Worm (Caenorhabditis elegans) whole organism, L4 larva: ENCODE results near the gene mlh-1.

Experiments
- aha-1 ChIP-seq: fragments of 150-350 bp; peaks from one replicate; lab custom pipeline; 2014; ENCODE audit warnings: missing biosample characterization, missing genetic modification characterization
- aly-2 ChIP-seq: sonication (generic microtip); optimal IDR thresholded peaks from 2 replicates; lab custom pipeline; 2018; ENCODE audit warnings: missing biosample characterization, missing genetic modification characterization
- arid-1 ChIP-seq: fragments of 200-800 bp; sonication (Bioruptor generic); conservative IDR thresholded peaks from 2 replicates; pipeline ENCODE4 v1.3.6; 2022; ENCODE audit warnings: missing genetic modification reagents, missing genetic modification characterization, missing compliant biosample characterization
- attf-4 ChIP-seq: sonication (generic microtip); optimal IDR thresholded peaks from 3 replicates; lab custom pipeline; 2017; ENCODE audit warnings: missing biosample characterization, missing genetic modification characterization
- ceh-82 ChIP-seq: sonication (generic microtip); optimal IDR thresholded peaks from 2 replicates; lab custom pipeline; 2017; ENCODE audit warnings: missing biosample characterization, missing genetic modification characterization
- ces-1 ChIP-seq: fragments of 150-350 bp; sonication (generic microtip); optimal IDR thresholded peaks from 4 replicates; lab custom pipeline; 2014; ENCODE audit warnings: missing biosample characterization, missing genetic modification reagents, missing genetic modification characterization
- ctbp-1 ChIP-seq: fragments of 200-800 bp; sonication (Bioruptor generic); IDR thresholded peaks from 2 replicates; pipeline ENCODE4 v1.3.6; 2022; ENCODE audit warnings: missing genetic modification reagents, missing genetic modification characterization, missing compliant biosample characterization
- daf-16 ChIP-seq, 3 experiments: sonication (generic microtip); optimal IDR thresholded peaks; 2 replicates each; lab custom pipeline; 2016 to 2017; ENCODE audit warnings: missing genetic modification characterization in 3 of 3, missing genetic modification reagents in 3 of 3, mild to moderate bottlenecking in 2 of 3, missing compliant biosample characterization in 2 of 3, missing biosample characterization in 1 of 3, moderate library complexity in 1 of 3
- dmd-6 ChIP-seq: fragments of 200-800 bp; sonication (Bioruptor generic); IDR thresholded peaks from 2 replicates; pipeline ENCODE4 v1.3.6; 2022; ENCODE audit warnings: missing genetic modification reagents, missing genetic modification characterization, missing compliant biosample characterization
- dmd-8 ChIP-seq: fragments of 200-800 bp; sonication (Bioruptor generic); IDR thresholded peaks from 2 replicates; pipeline ENCODE4 v1.3.6; 2022; ENCODE audit warnings: missing genetic modification characterization, missing compliant biosample characterization
- dve-1 ChIP-seq: sonication (generic microtip); optimal IDR thresholded peaks from 2 replicates; lab custom pipeline; 2017; ENCODE audit warnings: antibody characterized with exemption, mild to moderate bottlenecking, missing genetic modification characterization, missing compliant biosample characterization; ENCODE audit not compliant: insufficient read depth
- egl-43 ChIP-seq: fragments of 200-800 bp; sonication (Bioruptor generic); IDR thresholded peaks from 2 replicates; pipeline ENCODE4 v1.3.6; 2022; ENCODE audit warnings: missing genetic modification reagents, missing genetic modification characterization, missing compliant biosample characterization
- fkh-10 ChIP-seq: fragments of 150-350 bp; optimal IDR thresholded peaks from 2 replicates; lab custom pipeline; 2014; ENCODE audit warnings: missing biosample characterization, missing genetic modification reagents, missing genetic modification characterization
- hlh-11 ChIP-seq: fragments of 200-800 bp; sonication (Bioruptor generic); optimal IDR thresholded peaks from 2 replicates; lab custom pipeline; 2018; ENCODE audit warnings: mild to moderate bottlenecking, missing genetic modification characterization, missing compliant biosample characterization
- hmg-1.1 ChIP-seq: fragments of 200-800 bp; sonication (Bioruptor generic); IDR thresholded peaks from 2 replicates; pipeline ENCODE4 v1.3.6; 2022; ENCODE audit warnings: missing genetic modification reagents, missing genetic modification characterization, missing compliant biosample characterization
- lin-13 ChIP-seq: fragments of 150-350 bp; optimal IDR thresholded peaks from 2 replicates; lab custom pipeline; 2014; ENCODE audit warnings: missing biosample characterization, missing genetic modification reagents, missing genetic modification characterization
- lin-15B ChIP-seq: fragments of 150-350 bp; sonication (generic microtip); optimal IDR thresholded peaks from 3 replicates; lab custom pipeline; 2014; ENCODE audit warnings: missing biosample characterization, missing genetic modification characterization
- lin-29 ChIP-seq: fragments of 200-800 bp; sonication (Bioruptor generic); IDR thresholded peaks from 2 replicates; pipeline ENCODE4 v1.3.6; 2022; ENCODE audit warnings: missing genetic modification reagents, missing genetic modification characterization, missing compliant biosample characterization
- madf-9 ChIP-seq: fragments of 200-800 bp; sonication (Bioruptor generic); conservative IDR thresholded peaks from 2 replicates; pipeline ENCODE4 v1.3.6; 2022; ENCODE audit warnings: missing genetic modification reagents, missing genetic modification characterization, missing compliant biosample characterization
- mes-2 ChIP-seq: sonication (generic microtip); optimal IDR thresholded peaks from 2 replicates; lab custom pipeline; 2016; ENCODE audit warnings: missing genotype, mild to moderate bottlenecking, missing genetic modification characterization, missing compliant biosample characterization; ENCODE audit not compliant: poor library complexity, severe bottlenecking
- nhr-10 ChIP-seq: fragments of 150-350 bp; optimal IDR thresholded peaks from 2 replicates; lab custom pipeline; 2014; ENCODE audit warnings: missing biosample characterization, missing genetic modification characterization
- nhr-237 ChIP-seq: sonication (generic microtip); optimal IDR thresholded peaks from 2 replicates; lab custom pipeline; 2017; ENCODE audit warnings: missing biosample characterization, missing genetic modification characterization
- nhr-25 ChIP-seq: sonication (generic microtip); optimal IDR thresholded peaks from 2 replicates; lab custom pipeline; 2017; ENCODE audit warnings: missing genetic modification characterization, mild to moderate bottlenecking, missing compliant biosample characterization, antibody characterized with exemption, moderate library complexity, borderline replicate concordance; ENCODE audit not compliant: insufficient read depth
- nhr-28 ChIP-seq: fragments of 150-350 bp; optimal IDR thresholded peaks from 2 replicates; lab custom pipeline; 2014; ENCODE audit warnings: missing biosample characterization, missing genetic modification characterization
- nhr-48 ChIP-seq: sonication (generic microtip); optimal IDR thresholded peaks from 2 replicates; lab custom pipeline; 2016; ENCODE audit warnings: mild to moderate bottlenecking, missing genetic modification characterization, missing compliant biosample characterization
- nhr-6 ChIP-seq: fragments of 150-350 bp; optimal IDR thresholded peaks from 2 replicates; lab custom pipeline; 2014; ENCODE audit warnings: missing biosample characterization, missing genetic modification characterization
- php-3 ChIP-seq: fragments of 200-800 bp; sonication (Bioruptor generic); IDR thresholded peaks from 2 replicates; pipeline ENCODE4 v1.3.6; 2022; ENCODE audit warnings: missing genetic modification reagents, missing genetic modification characterization, missing compliant biosample characterization
- pqm-1 ChIP-seq: sonication (generic microtip); optimal IDR thresholded peaks from 2 replicates; lab custom pipeline; 2017; ENCODE audit warnings: missing biosample characterization, missing genetic modification characterization
- snpc-1.2 ChIP-seq: fragments of 200-800 bp; sonication (Bioruptor generic); IDR thresholded peaks from 2 replicates; pipeline ENCODE4 v1.3.6; 2022; ENCODE audit warnings: missing genetic modification reagents, missing genetic modification characterization, missing compliant biosample characterization
- snpc-4 ChIP-seq: fragments of 150-350 bp; optimal IDR thresholded peaks from 2 replicates; lab custom pipeline; 2014; ENCODE audit warnings: missing biosample characterization, missing genetic modification characterization
- unc-130 ChIP-seq: sonication (generic microtip); optimal IDR thresholded peaks from 2 replicates; lab custom pipeline; 2016; ENCODE audit warnings: missing genetic modification reagents, missing genetic modification characterization, missing compliant biosample characterization
- unc-62 ChIP-seq, 3 experiments: fragments of 150-350 bp in 1 of 3; sonication (generic microtip); optimal IDR thresholded peaks in 2 of 3; peaks in 1 of 3; 1 replicate in 1 of 3; 2 replicates in 2 of 3; lab custom pipeline; 2014 to 2017; ENCODE audit warnings: missing biosample characterization in 3 of 3, missing genetic modification characterization in 3 of 3, missing genetic modification reagents in 3 of 3, missing genotype in 1 of 3
- zag-1 ChIP-seq: fragments of 150-350 bp; optimal IDR thresholded peaks from 2 replicates; lab custom pipeline; 2014; ENCODE audit warnings: missing biosample characterization, missing genetic modification characterization
- zfp-3 ChIP-seq: fragments of 200-800 bp; sonication (Bioruptor generic); conservative IDR thresholded peaks from 2 replicates; pipeline ENCODE4 v1.3.6; 2022; ENCODE audit warnings: missing genetic modification reagents, missing genetic modification characterization, missing compliant biosample characterization
- ztf-11 ChIP-seq: fragments of 150-350 bp; optimal IDR thresholded peaks from 2 replicates; lab custom pipeline; 2014; ENCODE audit warnings: missing biosample characterization, missing genetic modification characterization

The mlh-1 gene

DNA sequence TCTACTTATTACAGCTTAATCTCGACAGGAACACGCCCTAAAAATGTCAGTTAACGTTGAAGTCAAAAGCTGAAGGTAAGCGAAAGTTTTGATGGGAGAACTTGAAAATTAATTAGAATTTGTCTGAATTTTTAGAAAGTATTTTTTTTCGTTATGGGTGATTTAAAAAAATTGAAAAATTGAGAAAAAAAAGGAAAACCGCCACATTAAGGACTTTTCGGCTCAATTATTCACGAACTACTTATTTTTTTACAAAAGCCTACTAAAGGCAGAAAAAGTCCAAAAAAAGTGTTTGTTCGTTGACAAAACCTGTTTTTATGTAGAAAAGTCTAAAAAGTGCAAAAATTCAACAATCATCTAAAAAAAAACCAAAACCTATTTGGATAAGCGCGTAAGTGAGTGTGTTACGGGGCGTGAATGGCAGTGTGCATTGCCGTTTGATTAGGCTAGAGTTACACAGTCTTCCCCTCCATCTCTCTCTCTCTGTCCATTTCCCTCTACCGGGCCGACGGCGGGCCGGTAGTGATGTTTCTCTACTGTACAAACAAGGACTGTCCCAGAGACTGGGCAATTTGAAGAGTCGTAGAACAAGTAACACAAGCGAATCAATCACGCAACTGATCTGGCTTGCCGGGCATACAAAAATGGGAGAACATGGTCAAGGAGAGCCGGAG is 13.2 kb upstream of the mlh-1 start, which contains the start of gene lron-13 (continued):
- TF ChIP-seq nhr-25 (tag; lab: Kevin White, UChicago): no peak
- TF ChIP-seq dve-1 (tag; lab: Kevin White, UChicago): peak; percentile 45
- TF ChIP-seq unc-62 (GFP tag; optimal IDR thresholded peaks at IDR 0.05 in 1 of 2; lab: Kevin White, UChicago): peak in 1 of 2 experiments; percentile 92
- no peak for TF ChIP-seq unc-62 (tag; optimal IDR thresholded peaks at IDR 0.05; lab: Kevin White, UChicago)
- 0 out of 2 replicates have a peak, but pooled peaks have one; percentile 7 for TF ChIP-seq arid-1
- peak; percentile 36 for TF ChIP-seq hlh-11
- TF ChIP-seq lin-29 (GFP tag; lab: Robert Waterston, UW): no peak
- TF ChIP-seq snpc-4 (tag; lab: Kevin White, UChicago): no peak
- no peak for TF ChIP-seq nhr-48
- TF ChIP-seq aly-2 (tag; lab: Kevin White, UChicago): no peak
- TF ChIP-seq lin-13 (GFP tag; lab: Kevin White, UChicago): no peak
- no peak for TF ChIP-seq attf-4 (tag; lab: Kevin White, UChicago)
- peak; percentile 91 for TF ChIP-seq aha-1 (tag; lab: Kevin White, UChicago)
- no peak for TF ChIP-seq nhr-237
- peak; percentile 68 for TF ChIP-seq nhr-28 (tag; lab: Kevin White, UChicago)
- TF ChIP-seq, all 104 proteins: peak for 13

DNA sequence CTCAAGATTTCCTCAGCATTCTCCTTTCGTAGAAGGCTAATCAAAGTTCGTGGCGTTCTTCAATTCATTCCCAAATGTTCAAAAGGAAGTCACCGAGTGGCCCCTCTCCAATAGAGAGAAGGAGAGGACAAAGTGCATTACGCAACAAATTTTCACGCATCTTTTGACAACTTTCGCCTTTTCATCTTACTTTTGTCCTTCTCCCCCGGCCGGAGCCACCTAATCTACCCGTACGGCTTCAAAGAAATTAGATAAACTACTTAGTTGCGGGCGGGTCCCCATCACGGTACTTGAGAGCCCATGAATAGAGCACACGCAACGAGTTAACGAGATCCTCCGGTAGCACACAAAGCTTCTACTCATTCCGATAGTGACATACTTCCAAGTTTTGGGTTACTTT is 12.3 kb upstream of the mlh-1 start:
- TF ChIP-seq ctbp-1 (GFP tag; lab: Robert Waterston, UW): peak; percentile 51; the same call in 1 of the 2 replicates
- TF ChIP-seq unc-130: no peak
- TF ChIP-seq ztf-11 (tag; lab: Kevin White, UChicago): no peak
- no peak for TF ChIP-seq ceh-82 (tag; lab: Kevin White, UChicago)
- no peak for TF ChIP-seq dmd-8 (GFP tag; lab: Robert Waterston, UW)
- no peak for TF ChIP-seq ces-1
- TF ChIP-seq nhr-10 (tag; lab: Kevin White, UChicago): no peak
- peak; percentile 70 for TF ChIP-seq fkh-10 (GFP tag; lab: Kevin White, UChicago)
- peak; percentile 37; the same call in 1 of the 2 replicates for TF ChIP-seq snpc-1.2
- TF ChIP-seq, all 104 proteins: peak for 3

DNA sequence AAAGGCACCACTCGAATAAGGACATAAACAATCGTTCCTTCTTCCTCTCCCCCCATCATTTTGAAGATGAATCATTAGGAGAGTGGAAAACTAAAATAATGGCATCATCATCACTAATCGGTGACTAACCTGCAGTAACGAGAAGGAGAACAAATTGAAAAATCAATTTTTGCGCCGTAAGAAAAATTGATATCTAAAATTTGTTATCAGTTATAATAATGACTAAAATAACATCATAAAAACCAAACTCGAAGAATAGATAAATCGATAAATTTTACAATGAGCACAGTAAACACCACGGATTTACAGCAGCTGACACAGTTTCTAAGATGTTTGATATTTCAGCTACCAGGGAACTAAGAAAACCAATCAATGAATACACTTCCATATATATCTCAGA is 11.8 kb upstream of the mlh-1 start:
- TF ChIP-seq php-3 (GFP tag; lab: Robert Waterston, UW) (0 out of 2 replicates have a peak, but pooled peaks have one; percentile 22), zag-1 (no peak), dve-1 (tag; lab: Kevin White, UChicago) (peak; percentile 77), dmd-6 (GFP tag; lab: Robert Waterston, UW) (peak; percentile 23; the same call in 1 of the 2 replicates), aha-1 (tag; lab: Kevin White, UChicago) (peak; percentile 46), hlh-11 (peak; percentile 11), daf-16 (GFP tag; optimal IDR thresholded peaks at IDR 0.05; lab: Kevin White, UChicago) (no peak), daf-16 (tag; optimal IDR thresholded peaks at IDR 0.05; lab: Kevin White, UChicago) (peak; percentile 91), lin-15B (tag; lab: Kevin White, UChicago) (no peak), nhr-28 (tag; lab: Kevin White, UChicago) (peak; percentile 52), pqm-1 (peak; percentile 84), mes-2 (tag; lab: Kevin White, UChicago) (peak; percentile 50), nhr-6 (tag; lab: Kevin White, UChicago) (no peak)

DNA sequence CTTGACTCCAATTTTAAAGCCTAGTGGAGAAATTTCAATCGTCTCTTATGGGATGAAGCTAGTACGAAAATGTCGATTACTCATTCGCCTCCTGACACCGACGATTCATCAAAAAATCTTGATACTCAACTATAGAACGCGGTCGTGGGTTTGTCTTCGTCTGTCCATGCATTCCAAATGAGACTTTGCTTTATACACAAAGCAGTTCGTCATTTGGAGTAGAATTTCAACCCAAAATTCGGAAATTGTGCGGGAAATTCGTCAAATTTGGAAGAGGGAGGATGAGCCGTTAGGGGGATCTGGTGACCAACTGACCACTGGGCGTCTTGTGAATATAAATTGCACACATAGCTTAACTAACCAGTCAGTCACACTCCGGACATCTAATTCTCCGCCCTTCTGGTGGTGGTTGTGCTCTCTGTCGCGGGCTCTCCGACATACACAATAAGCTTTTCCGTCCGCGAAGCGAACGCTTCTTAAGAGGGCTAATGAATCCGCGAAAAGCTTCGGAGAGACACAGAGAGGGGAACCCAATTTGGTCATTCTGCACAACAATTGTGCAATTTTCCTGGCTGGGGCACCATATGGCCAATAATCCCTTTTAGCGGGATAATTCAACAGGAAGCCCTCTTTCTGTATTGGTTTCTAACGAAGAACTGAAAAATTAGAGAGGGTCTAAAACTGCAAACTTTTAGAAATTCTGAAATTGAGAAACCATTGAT is 10.9 kb upstream of the mlh-1 start:
- TF ChIP-seq zfp-3 (GFP tag; lab: Robert Waterston, UW): no peak
- TF ChIP-seq hmg-1.1 (GFP tag; lab: Robert Waterston, UW): 0 out of 2 replicates have a peak, but pooled peaks have one; percentile 18
- TF ChIP-seq egl-43 (GFP tag; lab: Robert Waterston, UW): 0 out of 2 replicates have a peak, but pooled peaks have one; percentile 48
- no peak for TF ChIP-seq dve-1 (tag; lab: Kevin White, UChicago)
- peak; percentile 94 for TF ChIP-seq aha-1 (tag; lab: Kevin White, UChicago)
- 0 out of 2 replicates have a peak, but pooled peaks have one; percentile 11 for TF ChIP-seq madf-9 (GFP tag; lab: Robert Waterston, UW)
